Worm (Caenorhabditis elegans) whole organism, early embryonic: ENCODE results near the gene npr-39.

Source experiments
- B0310.2 ChIP-seq: sonication (generic microtip); optimal IDR thresholded peaks from 2 replicates; lab custom pipeline; 2016; ENCODE audit warnings: mild to moderate bottlenecking, missing genetic modification characterization, missing compliant biosample characterization
- F13C5.2 ChIP-seq: sonication (generic microtip); optimal IDR thresholded peaks from 2 replicates; lab custom pipeline; 2017; ENCODE audit warnings: mild to moderate bottlenecking, missing genetic modification characterization, inconsistent platforms, missing compliant biosample characterization
- aly-1 ChIP-seq: sonication (generic microtip); optimal IDR thresholded peaks from 2 replicates; lab custom pipeline; 2016; ENCODE audit warnings: missing genetic modification characterization, missing compliant biosample characterization
- ama-1 ChIP-seq: fragments of 150-350 bp; optimal IDR thresholded peaks from 2 replicates; lab custom pipeline; 2014
- ceh-36 ChIP-seq: sonication (generic microtip); optimal IDR thresholded peaks from 2 replicates; lab custom pipeline; 2016; ENCODE audit warnings: missing genetic modification characterization, inconsistent platforms, missing compliant biosample characterization
- flt-1 ChIP-seq: fragments of 200-800 bp; sonication (Bioruptor generic); IDR thresholded peaks from 2 replicates; pipeline ENCODE4 v1.3.6; 2022; ENCODE audit warnings: missing genetic modification characterization, missing compliant biosample characterization
- hmbx-1 ChIP-seq: sonication (generic microtip); optimal IDR thresholded peaks from 2 replicates; lab custom pipeline; 2016; ENCODE audit warnings: mild to moderate bottlenecking, missing genetic modification characterization, missing compliant biosample characterization
- hmg-4 ChIP-seq: fragments of 200-800 bp; sonication (Bioruptor generic); optimal IDR thresholded peaks from 2 replicates; lab custom pipeline; 2018; ENCODE audit warnings: mild to moderate bottlenecking, missing genetic modification characterization, missing compliant biosample characterization
- pes-1 ChIP-seq: fragments of 200-800 bp; sonication (Bioruptor generic); IDR thresholded peaks from 2 replicates; pipeline ENCODE4 v1.3.6; 2022; ENCODE audit warnings: missing genetic modification reagents, missing genetic modification characterization, missing compliant biosample characterization
- scrt-1 ChIP-seq: fragments of 200-800 bp; sonication (Bioruptor generic); IDR thresholded peaks from 2 replicates; pipeline ENCODE4 v1.3.6; 2022; ENCODE audit warnings: missing genetic modification characterization, missing compliant biosample characterization
- tbx-37 ChIP-seq: fragments of 200-800 bp; sonication (Bioruptor generic); conservative IDR thresholded peaks from 2 replicates; pipeline ENCODE4 v1.3.6; 2022; ENCODE audit warnings: missing genetic modification reagents, missing genetic modification characterization, missing compliant biosample characterization
- tra-4 ChIP-seq: sonication (generic microtip); optimal IDR thresholded peaks from 2 replicates; lab custom pipeline; 2017; ENCODE audit warnings: missing genetic modification characterization, missing compliant biosample characterization

DNA sequence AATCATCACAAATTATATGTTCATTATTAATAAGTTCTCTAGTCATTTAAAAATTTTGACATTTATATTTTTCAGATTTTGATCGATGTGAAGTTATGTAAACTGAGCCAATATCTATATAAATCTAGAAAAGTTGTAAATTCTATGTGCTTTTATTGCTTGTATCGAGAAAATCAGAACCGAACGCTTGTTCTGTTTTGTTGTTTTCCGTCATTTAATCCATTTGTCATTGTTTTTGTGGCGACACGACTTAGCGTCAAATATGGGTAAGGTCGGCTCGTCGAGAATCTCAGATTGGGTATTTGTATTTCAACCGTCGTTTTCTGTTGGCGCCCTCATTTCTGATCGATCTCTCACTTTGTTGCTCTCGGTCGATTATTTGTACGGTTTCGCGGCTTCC, 47.5 kb downstream of the npr-39 start, which contains the start of gene cht-5:
- TF ChIP-seq tbx-37 (GFP tag; lab: Robert Waterston, UW), result no peak
- no peak for TF ChIP-seq aly-1 (tag; lab: Kevin White, UChicago)
- no peak for TF ChIP-seq pes-1 (GFP tag; lab: Robert Waterston, UW)
- no peak for TF ChIP-seq hmbx-1 (tag; lab: Kevin White, UChicago)
- no peak for TF ChIP-seq ama-1 (lab: Kevin White, UChicago)
- TF ChIP-seq ceh-36, result no peak
- TF ChIP-seq F13C5.2 (tag; lab: Kevin White, UChicago), result no peak
- TF ChIP-seq flt-1 (GFP tag; lab: Robert Waterston, UW), result no peak
- no peak for TF ChIP-seq scrt-1 (GFP tag; lab: Robert Waterston, UW)
- TF ChIP-seq B0310.2 (tag; lab: Kevin White, UChicago), result no peak
- TF ChIP-seq hmg-4, result no peak
- TF ChIP-seq tra-4 (tag; lab: Kevin White, UChicago), result no peak
